Worm (Caenorhabditis elegans): ENCODE measurements around the gene M01H9.3.

ce11 chrIV:4516478-4516877 lies 39.6 kb upstream of the M01H9.3 start:
- no peak for TF ChIP-seq snpc-4 (tag; optimal IDR thresholded peaks at IDR 0.05)
- TF ChIP-seq nhr-77 (tag; optimal IDR thresholded peaks at IDR 0.05) = no peak
- no peak for TF ChIP-seq nhr-237 (tag; optimal IDR thresholded peaks at IDR 0.05)
- no peak for TF ChIP-seq crh-2 (tag; optimal IDR thresholded peaks at IDR 0.05)
- no peak for TF ChIP-seq mdl-1 (tag; optimal IDR thresholded peaks at IDR 0.05)
- no peak for TF ChIP-seq aly-2 (tag; optimal IDR thresholded peaks at IDR 0.05)
- TF ChIP-seq lin-11 (tag; optimal IDR thresholded peaks at IDR 0.05) = no peak
- TF ChIP-seq ztf-11 (tag; optimal IDR thresholded peaks at IDR 0.05) = no peak
- TF ChIP-seq nhr-25 (tag; optimal IDR thresholded peaks at IDR 0.05) = no peak

Data from whole organism, L2 larva.